Fruit fly (Drosophila melanogaster): Measurements from ENCODE around the gene CG15213.

dm6 chr3L:5180968-5181612 lies 48.1 kb upstream of the CG15213 start:
- TF ChIP-seq CTCF (optimal IDR thresholded peaks at IDR 0.05) (no peak), CG8478 (optimal IDR thresholded peaks at IDR 0.05) (no peak)

Measured in S2 (cell line).